Worm (Caenorhabditis elegans): Measurements from ENCODE around the gene F56C9.8.
A peak's percentile ranks its signal among the peaks of the same experiment; 100 is the strongest.

- TF ChIP-seq dmd-4 (tag; optimal IDR thresholded peaks at IDR 0.05) (no peak), sem-4 (tag; optimal IDR thresholded peaks at IDR 0.05) (peak; percentile 52), nhr-129 (tag; optimal IDR thresholded peaks at IDR 0.05) (no peak), fos-1 (tag; optimal IDR thresholded peaks at IDR 0.05) (no peak), zag-1 (tag; optimal IDR thresholded peaks at IDR 0.05) (no peak), skn-1 (tag; optimal IDR thresholded peaks at IDR 0.05) (no peak), unc-62 (GFP tag; optimal IDR thresholded peaks at IDR 0.05) (no peak), unc-39 (tag; optimal IDR thresholded peaks at IDR 0.05) (no peak), aly-2 (tag; optimal IDR thresholded peaks at IDR 0.05) (no peak), F13H6.1 (tag; optimal IDR thresholded peaks at IDR 0.05) (no peak)
These were observed 23.1 kb downstream of the F56C9.8 start for ce11 chrIII:7296092-7296668.
